Worm (Caenorhabditis elegans) whole organism, early embryonic: ENCODE data around the gene F45E12.5.

Experiments
- B0310.2 ChIP-seq: sonication (generic microtip); optimal IDR thresholded peaks from 2 replicates; lab custom pipeline; 2016; ENCODE audit warnings: mild to moderate bottlenecking, missing genetic modification characterization, missing compliant biosample characterization
- F13C5.2 ChIP-seq: sonication (generic microtip); optimal IDR thresholded peaks from 2 replicates; lab custom pipeline; 2017; ENCODE audit warnings: mild to moderate bottlenecking, missing genetic modification characterization, inconsistent platforms, missing compliant biosample characterization
- aly-1 ChIP-seq: sonication (generic microtip); optimal IDR thresholded peaks from 2 replicates; lab custom pipeline; 2016; ENCODE audit warnings: missing genetic modification characterization, missing compliant biosample characterization
- ama-1 ChIP-seq: fragments of 150-350 bp; optimal IDR thresholded peaks from 2 replicates; lab custom pipeline; 2014
- ceh-13 ChIP-seq: fragments of 200-800 bp; sonication (Bioruptor generic); optimal IDR thresholded peaks from 2 replicates; lab custom pipeline; 2018; ENCODE audit warnings: mild to moderate bottlenecking, missing genetic modification characterization, missing compliant biosample characterization
- ceh-36 ChIP-seq: sonication (generic microtip); optimal IDR thresholded peaks from 2 replicates; lab custom pipeline; 2016; ENCODE audit warnings: missing genetic modification characterization, inconsistent platforms, missing compliant biosample characterization
- ets-7 ChIP-seq: sonication (generic microtip); optimal IDR thresholded peaks from 2 replicates; lab custom pipeline; 2016; ENCODE audit warnings: missing genotype, missing genetic modification characterization, missing compliant biosample characterization
- flt-1 ChIP-seq: fragments of 200-800 bp; sonication (Bioruptor generic); IDR thresholded peaks from 2 replicates; pipeline ENCODE4 v1.3.6; 2022; ENCODE audit warnings: missing genetic modification characterization, missing compliant biosample characterization
- hmbx-1 ChIP-seq: sonication (generic microtip); optimal IDR thresholded peaks from 2 replicates; lab custom pipeline; 2016; ENCODE audit warnings: mild to moderate bottlenecking, missing genetic modification characterization, missing compliant biosample characterization
- hmg-4 ChIP-seq: fragments of 200-800 bp; sonication (Bioruptor generic); optimal IDR thresholded peaks from 2 replicates; lab custom pipeline; 2018; ENCODE audit warnings: mild to moderate bottlenecking, missing genetic modification characterization, missing compliant biosample characterization
- hnd-1 ChIP-seq: sonication (generic microtip); optimal IDR thresholded peaks from 2 replicates; lab custom pipeline; 2016; ENCODE audit warnings: missing genetic modification characterization, missing compliant biosample characterization
- pes-1 ChIP-seq: fragments of 200-800 bp; sonication (Bioruptor generic); IDR thresholded peaks from 2 replicates; pipeline ENCODE4 v1.3.6; 2022; ENCODE audit warnings: missing genetic modification reagents, missing genetic modification characterization, missing compliant biosample characterization
- scrt-1 ChIP-seq: fragments of 200-800 bp; sonication (Bioruptor generic); IDR thresholded peaks from 2 replicates; pipeline ENCODE4 v1.3.6; 2022; ENCODE audit warnings: missing genetic modification characterization, missing compliant biosample characterization
- sea-1 ChIP-seq: fragments of 200-800 bp; sonication (Bioruptor generic); conservative IDR thresholded peaks from 2 replicates; pipeline ENCODE4 v1.3.6; 2022; ENCODE audit warnings: missing genetic modification characterization, missing compliant biosample characterization
- tbx-11 ChIP-seq: fragments of 200-800 bp; sonication (Bioruptor generic); IDR thresholded peaks from 2 replicates; pipeline ENCODE4 v1.3.6; 2022; ENCODE audit warnings: missing genetic modification characterization, missing compliant biosample characterization
- tbx-37 ChIP-seq: fragments of 200-800 bp; sonication (Bioruptor generic); conservative IDR thresholded peaks from 2 replicates; pipeline ENCODE4 v1.3.6; 2022; ENCODE audit warnings: missing genetic modification reagents, missing genetic modification characterization, missing compliant biosample characterization
- tra-4 ChIP-seq: sonication (generic microtip); optimal IDR thresholded peaks from 2 replicates; lab custom pipeline; 2017; ENCODE audit warnings: missing genetic modification characterization, missing compliant biosample characterization

F45E12.5 gene

ce11 chrII:7345858-7346257, 35.9 kb upstream of the F45E12.5 start:
- TF ChIP-seq ceh-36 (tag; lab: Kevin White, UChicago) (no peak), scrt-1 (GFP tag; lab: Robert Waterston, UW) (no peak), ets-7 (tag; lab: Kevin White, UChicago) (no peak), B0310.2 (tag; lab: Kevin White, UChicago) (no peak), hmbx-1 (tag; lab: Kevin White, UChicago) (no peak), ama-1 (lab: Kevin White, UChicago) (no peak), F13C5.2 (tag; lab: Kevin White, UChicago) (no peak), tbx-37 (GFP tag; lab: Robert Waterston, UW) (no peak)

DNA sequence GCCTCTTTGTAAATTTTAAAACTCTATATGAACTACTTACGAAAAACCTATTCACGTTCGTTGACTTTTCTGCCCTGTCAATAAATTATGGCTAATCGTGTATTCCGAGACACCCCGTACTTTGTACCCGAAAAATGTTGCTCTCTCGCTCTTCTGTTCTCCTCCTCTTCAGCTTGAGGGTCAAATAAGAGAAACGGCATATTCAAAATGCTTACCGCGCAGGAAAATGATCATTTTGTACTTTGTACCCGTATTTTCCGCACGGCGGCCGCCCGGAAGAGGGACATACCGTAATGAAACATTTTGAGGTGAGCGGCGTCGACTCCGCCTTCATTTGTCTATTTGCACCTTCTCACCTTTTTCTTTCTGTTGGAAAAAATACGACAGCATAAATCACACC, 33.8 kb upstream of the F45E12.5 start:
- no peak for TF ChIP-seq sea-1 (GFP tag; lab: Robert Waterston, UW)
- no peak for TF ChIP-seq hmbx-1 (tag; lab: Kevin White, UChicago)
- no peak for TF ChIP-seq hnd-1
- no peak for TF ChIP-seq ets-7 (tag; lab: Kevin White, UChicago)
- TF ChIP-seq F13C5.2 (tag; lab: Kevin White, UChicago), result no peak
- TF ChIP-seq flt-1 (GFP tag; lab: Robert Waterston, UW), result no peak
- TF ChIP-seq pes-1 (GFP tag; lab: Robert Waterston, UW), result no peak
- TF ChIP-seq ceh-36 (tag; lab: Kevin White, UChicago), result no peak
- TF ChIP-seq tra-4 (tag; lab: Kevin White, UChicago), result no peak
- no peak for TF ChIP-seq B0310.2 (tag; lab: Kevin White, UChicago)
- TF ChIP-seq ama-1 (lab: Kevin White, UChicago), result no peak

- no peak for TF ChIP-seq ama-1 (lab: Kevin White, UChicago)
- no peak for TF ChIP-seq ceh-36 (tag; lab: Kevin White, UChicago)
- TF ChIP-seq B0310.2 (tag; lab: Kevin White, UChicago), result no peak
- no peak for TF ChIP-seq pes-1 (GFP tag; lab: Robert Waterston, UW)
- TF ChIP-seq tra-4 (tag; lab: Kevin White, UChicago), result no peak
- TF ChIP-seq hmbx-1 (tag; lab: Kevin White, UChicago), result no peak
- no peak for TF ChIP-seq tbx-37 (GFP tag; lab: Robert Waterston, UW)
- no peak for TF ChIP-seq scrt-1 (GFP tag; lab: Robert Waterston, UW)
- TF ChIP-seq flt-1 (GFP tag; lab: Robert Waterston, UW), result no peak
- no peak for TF ChIP-seq F13C5.2 (tag; lab: Kevin White, UChicago)
- TF ChIP-seq sea-1 (GFP tag; lab: Robert Waterston, UW), result no peak
- TF ChIP-seq hnd-1, result no peak
- no peak for TF ChIP-seq ets-7 (tag; lab: Kevin White, UChicago)
- TF ChIP-seq hmg-4 (GFP tag; lab: Kevin White, UChicago), result no peak
- no peak for TF ChIP-seq tbx-11
- no peak for TF ChIP-seq ceh-13 (GFP tag; lab: Kevin White, UChicago)
- TF ChIP-seq aly-1, result no peak
Measured at ce11 chrII:7342884-7343283, 33.0 kb upstream of the F45E12.5 start.

- no peak for TF ChIP-seq pes-1 (GFP tag; lab: Robert Waterston, UW)
- TF ChIP-seq ceh-13 (GFP tag; lab: Kevin White, UChicago), result no peak
Measured at ce11 chrII:7341572-7342303, 31.8 kb upstream of the F45E12.5 start.

DNA sequence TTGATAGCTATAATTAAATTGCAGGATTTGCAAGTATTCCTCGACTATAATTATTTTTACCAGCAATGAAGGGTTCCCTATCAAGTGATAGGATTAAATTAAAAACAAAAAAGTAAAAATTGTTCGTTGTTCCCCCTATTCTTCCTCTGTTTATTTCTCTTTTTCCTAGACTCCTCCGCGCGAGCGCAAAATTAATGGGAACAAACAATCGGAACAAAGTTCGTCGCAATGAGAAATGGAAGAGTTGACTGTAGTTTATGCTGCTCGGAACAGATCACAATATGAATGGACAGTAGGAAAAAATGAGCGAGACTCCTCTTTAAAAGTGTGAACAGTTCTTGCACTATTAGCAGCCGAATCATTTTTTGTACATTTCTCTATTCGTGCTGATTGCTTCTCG, 30.8 kb upstream of the F45E12.5 start:
- TF ChIP-seq B0310.2 (tag; lab: Kevin White, UChicago) (no peak), scrt-1 (GFP tag; lab: Robert Waterston, UW) (no peak), hmbx-1 (tag; lab: Kevin White, UChicago) (no peak), F13C5.2 (tag; lab: Kevin White, UChicago) (no peak), aly-1 (no peak), ceh-36 (tag; lab: Kevin White, UChicago) (no peak), tbx-11 (no peak), hnd-1 (no peak), tbx-37 (GFP tag; lab: Robert Waterston, UW) (no peak), sea-1 (GFP tag; lab: Robert Waterston, UW) (no peak), ceh-13 (GFP tag; lab: Kevin White, UChicago) (no peak), ama-1 (lab: Kevin White, UChicago) (no peak), pes-1 (GFP tag; lab: Robert Waterston, UW) (no peak), ets-7 (tag; lab: Kevin White, UChicago) (no peak), hmg-4 (GFP tag; lab: Kevin White, UChicago) (no peak), flt-1 (GFP tag; lab: Robert Waterston, UW) (no peak)

ce11 chrII:7338995-7339394, 29.1 kb upstream of the F45E12.5 start, which contains the start of gene nhr-21:
Gene nhr-21, plus strand, starts transcription at chrII:7339229.
- no peak for TF ChIP-seq tbx-11
- TF ChIP-seq hnd-1, result no peak
- TF ChIP-seq tbx-37 (GFP tag; lab: Robert Waterston, UW), result no peak
- no peak for TF ChIP-seq scrt-1 (GFP tag; lab: Robert Waterston, UW)
- TF ChIP-seq pes-1 (GFP tag; lab: Robert Waterston, UW), result no peak
- TF ChIP-seq ama-1 (lab: Kevin White, UChicago), result no peak
- TF ChIP-seq hmg-4 (GFP tag; lab: Kevin White, UChicago), result no peak
- TF ChIP-seq ets-7 (tag; lab: Kevin White, UChicago), result no peak
- TF ChIP-seq B0310.2 (tag; lab: Kevin White, UChicago), result no peak
- no peak for TF ChIP-seq aly-1
- TF ChIP-seq sea-1 (GFP tag; lab: Robert Waterston, UW), result no peak
- TF ChIP-seq tra-4 (tag; lab: Kevin White, UChicago), result no peak
- no peak for TF ChIP-seq hmbx-1 (tag; lab: Kevin White, UChicago)
- no peak for TF ChIP-seq F13C5.2 (tag; lab: Kevin White, UChicago)
- no peak for TF ChIP-seq flt-1 (GFP tag; lab: Robert Waterston, UW)

- no peak for TF ChIP-seq ama-1 (lab: Kevin White, UChicago)
- TF ChIP-seq ets-7 (tag; lab: Kevin White, UChicago), result no peak
- TF ChIP-seq scrt-1 (GFP tag; lab: Robert Waterston, UW), result no peak
- TF ChIP-seq pes-1 (GFP tag; lab: Robert Waterston, UW), result no peak
- no peak for TF ChIP-seq hmg-4 (GFP tag; lab: Kevin White, UChicago)
- TF ChIP-seq F13C5.2 (tag; lab: Kevin White, UChicago), result no peak
- TF ChIP-seq tra-4 (tag; lab: Kevin White, UChicago), result no peak
- TF ChIP-seq aly-1, result no peak
- no peak for TF ChIP-seq flt-1 (GFP tag; lab: Robert Waterston, UW)
- TF ChIP-seq sea-1 (GFP tag; lab: Robert Waterston, UW), result no peak
- TF ChIP-seq hmbx-1 (tag; lab: Kevin White, UChicago), result no peak
- TF ChIP-seq tbx-11, result no peak
Measured at ce11 chrII:7337469-7337893, 27.6 kb upstream of the F45E12.5 start.
